Worm (Caenorhabditis elegans) whole organism, late embryonic: ENCODE results near the gene prx-12.

Experiments
- C38D4.7 ChIP-seq: fragments of 200-800 bp; sonication (Bioruptor generic); optimal IDR thresholded peaks from 2 replicates; lab custom pipeline; 2018; ENCODE audit warnings: mild to moderate bottlenecking, missing genetic modification characterization, moderate library complexity, missing compliant biosample characterization
- F13H6.1 ChIP-seq: sonication (generic microtip); optimal IDR thresholded peaks from 2 replicates; lab custom pipeline; 2016; ENCODE audit warnings: missing genetic modification characterization, missing compliant biosample characterization
- K02D7.2 ChIP-seq: sonication (generic microtip); optimal IDR thresholded peaks from 2 replicates; lab custom pipeline; 2017; ENCODE audit warnings: mild to moderate bottlenecking, missing genetic modification characterization, missing compliant biosample characterization
- T23F11.4 ChIP-seq: fragments of 200-800 bp; sonication (Bioruptor generic); optimal IDR thresholded peaks from 2 replicates; lab custom pipeline; 2018; ENCODE audit warnings: mild to moderate bottlenecking, missing genetic modification characterization, missing compliant biosample characterization
- ceh-18 ChIP-seq: sonication (generic microtip); optimal IDR thresholded peaks from 2 replicates; lab custom pipeline; 2016; ENCODE audit warnings: missing genetic modification characterization, missing compliant biosample characterization
- ceh-19 ChIP-seq: fragments of 200-800 bp; sonication (Bioruptor generic); optimal IDR thresholded peaks from 2 replicates; lab custom pipeline; 2018; ENCODE audit warnings: mild to moderate bottlenecking, missing genetic modification characterization, missing compliant biosample characterization
- ceh-2 ChIP-seq: sonication (generic microtip); optimal IDR thresholded peaks from 2 replicates; lab custom pipeline; 2016; ENCODE audit warnings: missing genotype, missing genetic modification characterization, missing compliant biosample characterization
- ceh-24 ChIP-seq: sonication (generic microtip); optimal IDR thresholded peaks from 2 replicates; lab custom pipeline; 2016; ENCODE audit warnings: mild to moderate bottlenecking, missing genetic modification characterization, missing compliant biosample characterization
- ceh-34 ChIP-seq: sonication (generic microtip); optimal IDR thresholded peaks from 2 replicates; lab custom pipeline; 2016; ENCODE audit warnings: mild to moderate bottlenecking, missing genetic modification characterization, missing compliant biosample characterization
- ceh-48 ChIP-seq: sonication (generic microtip); optimal IDR thresholded peaks from 2 replicates; lab custom pipeline; 2016; ENCODE audit warnings: missing genetic modification characterization, inconsistent platforms, missing compliant biosample characterization
- ceh-6 ChIP-seq: fragments of 200-800 bp; sonication (Bioruptor generic); optimal IDR thresholded peaks from 2 replicates; lab custom pipeline; 2018; ENCODE audit warnings: mild to moderate bottlenecking, missing genetic modification characterization, missing compliant biosample characterization
- che-1 ChIP-seq: sonication (generic microtip); optimal IDR thresholded peaks from 2 replicates; lab custom pipeline; 2016; ENCODE audit warnings: mild to moderate bottlenecking, missing genetic modification characterization, missing compliant biosample characterization
- dmd-4 ChIP-seq: sonication (generic microtip); optimal IDR thresholded peaks from 2 replicates; lab custom pipeline; 2016; ENCODE audit warnings: borderline replicate concordance, missing genetic modification characterization, missing compliant biosample characterization
- dve-1 ChIP-seq: sonication (generic microtip); optimal IDR thresholded peaks from 2 replicates; lab custom pipeline; 2017; ENCODE audit warnings: antibody characterized with exemption, mild to moderate bottlenecking, missing genetic modification characterization, missing compliant biosample characterization
- elt-2 ChIP-seq: sonication (generic microtip); optimal IDR thresholded peaks from 2 replicates; lab custom pipeline; 2016; ENCODE audit warnings: missing genetic modification reagents, missing genetic modification characterization, missing compliant biosample characterization
- elt-4 ChIP-seq: sonication (generic microtip); optimal IDR thresholded peaks from 2 replicates; lab custom pipeline; 2016; ENCODE audit warnings: missing genetic modification characterization, missing compliant biosample characterization
- ets-4 ChIP-seq: sonication (generic microtip); optimal IDR thresholded peaks from 2 replicates; lab custom pipeline; 2016; ENCODE audit warnings: missing genetic modification characterization, missing compliant biosample characterization
- fkh-10 ChIP-seq: fragments of 150-350 bp; optimal IDR thresholded peaks from 2 replicates; lab custom pipeline; 2014; ENCODE audit warnings: missing biosample characterization, missing genetic modification reagents, missing genetic modification characterization
- fkh-6 ChIP-seq: sonication (generic microtip); optimal IDR thresholded peaks from 2 replicates; lab custom pipeline; 2016; ENCODE audit warnings: missing genetic modification characterization, missing compliant biosample characterization
- gmeb-2 ChIP-seq: sonication (generic microtip); optimal IDR thresholded peaks from 2 replicates; lab custom pipeline; 2016; ENCODE audit warnings: missing genetic modification characterization, inconsistent platforms, missing compliant biosample characterization
- hlh-13 ChIP-seq: fragments of 200-800 bp; sonication (Bioruptor generic); optimal IDR thresholded peaks from 2 replicates; lab custom pipeline; 2018; ENCODE audit warnings: mild to moderate bottlenecking, missing genetic modification characterization, missing compliant biosample characterization
- hlh-15 ChIP-seq: sonication (generic microtip); optimal IDR thresholded peaks from 2 replicates; lab custom pipeline; 2016; ENCODE audit warnings: missing genetic modification characterization, missing compliant biosample characterization
- hlh-6 ChIP-seq: sonication (generic microtip); optimal IDR thresholded peaks from 2 replicates; lab custom pipeline; 2016; ENCODE audit warnings: missing genotype, missing genetic modification characterization, missing compliant biosample characterization
- hlh-8 ChIP-seq: sonication (generic microtip); optimal IDR thresholded peaks from 2 replicates; lab custom pipeline; 2016; ENCODE audit warnings: missing genotype, missing genetic modification characterization, missing compliant biosample characterization
- lin-11 ChIP-seq: fragments of 200-800 bp; sonication (Bioruptor generic); optimal IDR thresholded peaks from 2 replicates; lab custom pipeline; 2018; ENCODE audit warnings: mild to moderate bottlenecking, missing genetic modification characterization, missing compliant biosample characterization
- madf-2 ChIP-seq: sonication (generic microtip); optimal IDR thresholded peaks from 2 replicates; lab custom pipeline; 2017; ENCODE audit warnings: missing genetic modification characterization, missing compliant biosample characterization
- mec-3 ChIP-seq: sonication (generic microtip); optimal IDR thresholded peaks from 2 replicates; lab custom pipeline; 2016; ENCODE audit warnings: borderline replicate concordance, missing genetic modification characterization, missing compliant biosample characterization
- nhr-232 ChIP-seq: sonication (generic microtip); optimal IDR thresholded peaks from 2 replicates; lab custom pipeline; 2016; ENCODE audit warnings: missing genetic modification characterization, missing compliant biosample characterization
- odd-2 ChIP-seq: sonication (generic microtip); optimal IDR thresholded peaks from 2 replicates; lab custom pipeline; 2017; ENCODE audit warnings: antibody characterized with exemption, mild to moderate bottlenecking, missing genetic modification characterization, missing compliant biosample characterization
- pat-9 ChIP-seq: fragments of 200-800 bp; sonication (Bioruptor generic); optimal IDR thresholded peaks from 2 replicates; lab custom pipeline; 2018; ENCODE audit warnings: mild to moderate bottlenecking, missing genetic modification characterization, moderate library complexity, missing compliant biosample characterization
- pax-1 ChIP-seq: fragments of 150-350 bp; optimal IDR thresholded peaks from 2 replicates; lab custom pipeline; 2014; ENCODE audit warnings: missing biosample characterization, missing genetic modification characterization
- pha-2 ChIP-seq: sonication (generic microtip); optimal IDR thresholded peaks from 2 replicates; lab custom pipeline; 2017; ENCODE audit warnings: mild to moderate bottlenecking, missing genetic modification characterization, missing compliant biosample characterization
- pha-4 ChIP-seq: fragments of 150-350 bp; optimal IDR thresholded peaks from 2 replicates; lab custom pipeline; 2018; ENCODE audit warnings: missing biosample characterization, missing genetic modification reagents, missing genetic modification characterization
- ref-2 ChIP-seq: sonication (generic microtip); optimal IDR thresholded peaks from 2 replicates; lab custom pipeline; 2016; ENCODE audit warnings: missing genetic modification characterization, missing compliant biosample characterization
- rnt-1 ChIP-seq: sonication (generic microtip); optimal IDR thresholded peaks from 2 replicates; lab custom pipeline; 2016; ENCODE audit warnings: missing genetic modification characterization, missing compliant biosample characterization
- sdc-2 ChIP-seq: sonication (generic microtip); optimal IDR thresholded peaks from 2 replicates; lab custom pipeline; 2016; ENCODE audit warnings: missing genotype, missing genetic modification characterization, missing compliant biosample characterization
- sox-4 ChIP-seq: sonication (generic microtip); optimal IDR thresholded peaks from 2 replicates; lab custom pipeline; 2017; ENCODE audit warnings: mild to moderate bottlenecking, missing genetic modification characterization, inconsistent platforms, missing compliant biosample characterization
- tbx-2 ChIP-seq: sonication (generic microtip); optimal IDR thresholded peaks from 2 replicates; lab custom pipeline; 2016; ENCODE audit warnings: missing genetic modification characterization, missing compliant biosample characterization
- unc-3 ChIP-seq, 2 experiments: fragments of 200-800 bp in 1 of 2; sonication (Bioruptor generic) in 1 of 2; sonication (generic microtip) in 1 of 2; conservative IDR thresholded peaks in 1 of 2; optimal IDR thresholded peaks in 1 of 2; 2 replicates each; pipeline versions ENCODE4 v1.3.6 to Lab custom; 2016 to 2022; ENCODE audit warnings: missing compliant biosample characterization in 2 of 2, missing genetic modification characterization in 2 of 2, missing genetic modification reagents in 1 of 2
- unc-42 ChIP-seq: sonication (generic microtip); optimal IDR thresholded peaks from 2 replicates; lab custom pipeline; 2016; ENCODE audit warnings: missing genotype, missing genetic modification characterization, missing compliant biosample characterization
- unc-55 ChIP-seq: sonication (generic microtip); optimal IDR thresholded peaks from 2 replicates; lab custom pipeline; 2017; ENCODE audit warnings: missing biosample characterization, missing genetic modification reagents, missing genetic modification characterization
- ztf-16 ChIP-seq: sonication (generic microtip); optimal IDR thresholded peaks from 2 replicates; lab custom pipeline; 2017; ENCODE audit warnings: missing genetic modification characterization, missing compliant biosample characterization

The prx-12 gene

ce11 chrX:11392924-11393323, at the start of gene prx-12:
prx-12 (plus strand) TSS chrX:11393294.
- TF ChIP-seq elt-2 (tag; lab: Kevin White, UChicago) = peak; percentile 52
- no peak for TF ChIP-seq ceh-6 (GFP tag; lab: Kevin White, UChicago)
- TF ChIP-seq, all 69 proteins: peak for 1

ce11 chrX:11344899-11345298, 48.2 kb upstream of the prx-12 start:
- TF ChIP-seq hlh-13 (GFP tag; lab: Kevin White, UChicago) = no peak
- no peak for TF ChIP-seq K02D7.2 (tag; lab: Kevin White, UChicago)
- no peak for TF ChIP-seq pax-1 (tag; lab: Kevin White, UChicago)
- TF ChIP-seq unc-42 (tag; lab: Kevin White, UChicago) = no peak
- TF ChIP-seq ceh-48 (tag; lab: Kevin White, UChicago) = no peak
- no peak for TF ChIP-seq unc-55 (GFP tag; lab: Kevin White, UChicago)
- no peak for TF ChIP-seq odd-2 (tag; lab: Kevin White, UChicago)
- no peak for TF ChIP-seq dmd-4 (tag; lab: Kevin White, UChicago)
- TF ChIP-seq ceh-34 (tag; lab: Kevin White, UChicago) = no peak
- TF ChIP-seq che-1 (tag; lab: Kevin White, UChicago) = no peak
- TF ChIP-seq madf-2 (tag; lab: Kevin White, UChicago) = no peak
- no peak for TF ChIP-seq fkh-6 (tag; lab: Kevin White, UChicago)
- no peak for TF ChIP-seq fkh-10 (GFP tag; lab: Kevin White, UChicago)
- TF ChIP-seq ref-2 = no peak
- TF ChIP-seq unc-3 (GFP tag; conservative IDR thresholded peaks at IDR 0.05; lab: Robert Waterston, UW) = no peak
- no peak for TF ChIP-seq unc-3 (tag; optimal IDR thresholded peaks at IDR 0.05; lab: Kevin White, UChicago)
- no peak for TF ChIP-seq pat-9 (tag; lab: Kevin White, UChicago)
- TF ChIP-seq lin-11 (tag; lab: Kevin White, UChicago) = no peak
- TF ChIP-seq mec-3 (tag; lab: Kevin White, UChicago) = no peak
- TF ChIP-seq ets-4 (tag; lab: Kevin White, UChicago) = no peak
- no peak for TF ChIP-seq ceh-18 (tag; lab: Kevin White, UChicago)

- TF ChIP-seq unc-42 (tag; lab: Kevin White, UChicago) (peak; percentile 71), elt-2 (tag; lab: Kevin White, UChicago) (no peak)
Measured at ce11 chrX:11345471-11345870, 47.6 kb upstream of the prx-12 start.

DNA sequence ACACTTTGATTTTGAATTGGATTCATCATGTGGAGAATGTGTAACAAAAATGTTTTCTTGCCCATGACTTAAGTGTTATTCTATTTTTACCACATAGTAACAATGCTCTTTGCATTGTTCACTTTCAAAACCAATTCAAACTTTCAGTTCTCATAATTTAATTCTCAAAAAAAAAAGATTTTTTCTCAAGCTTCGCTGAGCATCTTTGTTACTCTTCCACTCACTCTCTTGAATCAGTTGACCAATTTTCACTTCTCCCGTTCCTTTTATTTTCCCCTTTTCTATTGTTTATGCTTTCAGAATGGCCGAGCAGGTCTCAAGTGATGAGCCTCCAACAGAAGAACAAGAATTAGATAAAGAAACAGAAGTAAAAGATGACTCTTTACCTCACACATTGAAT, 46.9 kb upstream of the prx-12 start, which contains the start of gene oct-2:
Gene oct-2, plus strand, starts transcription at position 301 of the 400 bp plus-strand sequence.
- no peak for TF ChIP-seq ceh-19 (GFP tag; lab: Kevin White, UChicago)
- TF ChIP-seq tbx-2 (tag; lab: Kevin White, UChicago) = no peak
- no peak for TF ChIP-seq hlh-6 (tag; lab: Kevin White, UChicago)
- TF ChIP-seq unc-42 (tag; lab: Kevin White, UChicago) = no peak
- no peak for TF ChIP-seq ets-4 (tag; lab: Kevin White, UChicago)
- no peak for TF ChIP-seq sox-4 (tag; lab: Kevin White, UChicago)
- TF ChIP-seq pha-2 = no peak
- no peak for TF ChIP-seq fkh-6 (tag; lab: Kevin White, UChicago)
- TF ChIP-seq ceh-24 (tag; lab: Kevin White, UChicago) = no peak
- no peak for TF ChIP-seq hlh-8 (tag; lab: Kevin White, UChicago)
- TF ChIP-seq dve-1 (tag; lab: Kevin White, UChicago) = no peak
- TF ChIP-seq hlh-15 (tag; lab: Kevin White, UChicago) = no peak
- no peak for TF ChIP-seq ztf-16
- TF ChIP-seq sdc-2 = no peak

DNA sequence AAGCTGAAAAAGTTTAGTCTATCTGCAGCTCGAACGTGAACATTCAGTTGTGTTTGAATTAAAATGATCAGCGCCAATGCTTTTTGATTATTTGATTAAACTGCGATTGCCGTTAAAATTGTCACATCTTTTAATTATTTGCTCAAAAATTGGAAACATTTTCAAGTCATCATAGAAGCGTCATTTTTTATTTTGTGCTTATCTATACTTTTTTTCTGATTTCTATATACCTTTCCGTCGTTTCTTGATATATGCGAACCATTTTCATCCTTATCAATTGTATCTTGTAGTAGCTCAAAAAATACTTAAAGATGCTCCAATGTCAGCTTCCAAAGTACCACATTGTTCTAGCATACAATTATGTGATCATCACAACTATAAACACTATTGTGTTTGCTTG, 41.8 kb upstream of the prx-12 start:
- TF ChIP-seq ztf-16 (no peak), rnt-1 (tag; lab: Kevin White, UChicago) (no peak), hlh-6 (tag; lab: Kevin White, UChicago) (no peak), ets-4 (tag; lab: Kevin White, UChicago) (no peak), ceh-2 (tag; lab: Kevin White, UChicago) (no peak), gmeb-2 (tag; lab: Kevin White, UChicago) (no peak), nhr-232 (tag; lab: Kevin White, UChicago) (no peak), C38D4.7 (no peak), elt-4 (tag; lab: Kevin White, UChicago) (no peak), T23F11.4 (no peak), mec-3 (tag; lab: Kevin White, UChicago) (no peak), pha-4 (tag; lab: Kevin White, UChicago) (no peak), F13H6.1 (tag; lab: Kevin White, UChicago) (no peak), hlh-13 (GFP tag; lab: Kevin White, UChicago) (no peak)
